Worm (Caenorhabditis elegans): ENCODE measurements around the gene Y73C8C.8.

- TF ChIP-seq jun-1 (tag; optimal IDR thresholded peaks at IDR 0.05) (no peak), ceh-16 (tag; optimal IDR thresholded peaks at IDR 0.05) (no peak)
Measured at ce11 chrV:3158379-3158778, 44.7 kb upstream of the Y73C8C.8 start.
